Fruit fly (Drosophila melanogaster) whole organism, embryonic: Measurements from ENCODE around the gene Ubqn.

Source experiments
- Antp ChIP-seq: fragments of 200-800 bp; sonication (Bioruptor generic); optimal IDR thresholded peaks from 3 replicates; lab custom pipeline; 2016; ENCODE audit warnings: missing biosample characterization, missing genetic modification characterization
- CG10543 ChIP-seq: fragments of 200-800 bp; sonication (Bioruptor generic); optimal IDR thresholded peaks from 3 replicates; lab custom pipeline; 2017; ENCODE audit warnings: missing biosample characterization, mild to moderate bottlenecking, missing genetic modification characterization, moderate library complexity
- CG10565 ChIP-seq: fragments of 200-800 bp; sonication (Bioruptor generic); optimal IDR thresholded peaks from 3 replicates; lab custom pipeline; 2016; ENCODE audit warnings: missing biosample characterization, mild to moderate bottlenecking, missing genetic modification characterization
- CG11560 ChIP-seq: fragments of 200-800 bp; sonication (Bioruptor generic); IDR thresholded peaks from 3 replicates; pipeline ENCODE4 v1.3.6; 2022; ENCODE audit warnings: missing biosample characterization, missing genetic modification characterization
- CG12104 ChIP-seq: fragments of 200-800 bp; sonication (Bioruptor generic); optimal IDR thresholded peaks from 3 replicates; lab custom pipeline; 2016; ENCODE audit warnings: missing biosample characterization, missing genetic modification characterization
- CG12744 ChIP-seq: fragments of 200-800 bp; sonication (Bioruptor generic); optimal IDR thresholded peaks from 2 replicates; lab custom pipeline; 2016; ENCODE audit warnings: missing biosample characterization, missing genetic modification characterization
- CG14710 ChIP-seq: fragments of 200-800 bp; sonication (Bioruptor generic); optimal IDR thresholded peaks from 3 replicates; lab custom pipeline; 2019; ENCODE audit warnings: missing biosample characterization, mild to moderate bottlenecking, missing genetic modification characterization, moderate library complexity
- CG17912 ChIP-seq: fragments of 200-800 bp; sonication (Bioruptor generic); optimal IDR thresholded peaks from 2 replicates; lab custom pipeline; 2018; ENCODE audit warnings: missing biosample characterization, mild to moderate bottlenecking, missing genetic modification characterization
- CG2199 ChIP-seq: fragments of 200-800 bp; sonication (Bioruptor generic); IDR thresholded peaks from 3 replicates; pipeline ENCODE4 v1.3.6; 2022; ENCODE audit warnings: missing biosample characterization, missing genetic modification characterization
- CG3065 ChIP-seq: fragments of 200-800 bp; sonication (Bioruptor generic); optimal IDR thresholded peaks from 2 replicates; lab custom pipeline; 2016; ENCODE audit warnings: missing biosample characterization, missing genetic modification characterization
- CG32767 ChIP-seq: fragments of 200-800 bp; sonication (Bioruptor generic); IDR thresholded peaks from 2 replicates; pipeline ENCODE4 v1.3.6; 2022; ENCODE audit warnings: missing biosample characterization, missing genetic modification characterization
- CG3995 ChIP-seq: fragments of 200-800 bp; sonication (Bioruptor generic); optimal IDR thresholded peaks from 3 replicates; lab custom pipeline; 2016; ENCODE audit warnings: missing biosample characterization, missing genetic modification characterization
- CG4404 ChIP-seq: fragments of 200-800 bp; sonication (Bioruptor generic); IDR thresholded peaks from 2 replicates; pipeline ENCODE4 v1.3.6; 2022; ENCODE audit warnings: missing biosample characterization, missing genetic modification characterization
- CG4424 ChIP-seq: fragments of 200-800 bp; sonication (Bioruptor generic); optimal IDR thresholded peaks from 3 replicates; lab custom pipeline; 2016; ENCODE audit warnings: missing biosample characterization, missing genetic modification characterization
- CG5953 ChIP-seq: fragments of 200-800 bp; sonication (Bioruptor generic); IDR thresholded peaks from 2 replicates; pipeline ENCODE4 v1.3.6; 2022; ENCODE audit warnings: missing biosample characterization, missing genetic modification characterization
- CG6654 ChIP-seq: fragments of 200-800 bp; sonication (Bioruptor generic); optimal IDR thresholded peaks from 2 replicates; lab custom pipeline; 2017; ENCODE audit warnings: missing biosample characterization, mild to moderate bottlenecking, missing genetic modification characterization
- CG8281 ChIP-seq: fragments of 200-800 bp; sonication (Bioruptor generic); optimal IDR thresholded peaks from 2 replicates; lab custom pipeline; 2018; ENCODE audit warnings: missing biosample characterization, mild to moderate bottlenecking, missing genetic modification characterization, moderate library complexity
- CG8388 ChIP-seq: fragments of 200-800 bp; sonication (Bioruptor generic); optimal IDR thresholded peaks from 2 replicates; lab custom pipeline; 2019; ENCODE audit warnings: missing biosample characterization, mild to moderate bottlenecking, missing genetic modification characterization, moderate library complexity
- CG8478 ChIP-seq: fragments of >200 bp; optimal IDR thresholded peaks from 2 replicates; lab custom pipeline; 2018
- CHES-1-like ChIP-seq: fragments of 200-800 bp; sonication (Bioruptor generic); optimal IDR thresholded peaks from 2 replicates; lab custom pipeline; 2016; ENCODE audit warnings: missing biosample characterization, missing genetic modification characterization
- Dad ChIP-seq: fragments of 200-800 bp; sonication (Bioruptor generic); optimal IDR thresholded peaks from 3 replicates; lab custom pipeline; 2016; ENCODE audit warnings: missing biosample characterization, missing genetic modification characterization
- Deaf1 ChIP-seq: fragments of 200-800 bp; optimal IDR thresholded peaks from 3 replicates; lab custom pipeline; 2019; ENCODE audit warnings: missing biosample characterization, mild to moderate bottlenecking, missing genetic modification characterization, moderate library complexity
- Dll ChIP-seq: fragments of 200-800 bp; sonication (Bioruptor generic); IDR thresholded peaks from 4 replicates; pipeline ENCODE4 v1.3.6; 2022; ENCODE audit warnings: missing biosample characterization, missing genetic modification characterization; ENCODE audit not compliant: partially characterized antibody
- Eip74EF ChIP-seq, 2 experiments: fragments of 200-800 bp in 1 of 2; fragments of >200 bp in 1 of 2; sonication (Bioruptor generic) in 1 of 2; optimal IDR thresholded peaks; 2 replicates each; lab custom pipeline; 2017 to 2019; ENCODE audit warnings: missing biosample characterization in 2 of 2, missing genetic modification characterization in 2 of 2, mild to moderate bottlenecking in 1 of 2, moderate library complexity in 1 of 2
- Gug ChIP-seq: fragments of 200-800 bp; sonication (Bioruptor generic); IDR thresholded peaks from 4 replicates; pipeline ENCODE4 v1.3.6; 2022; ENCODE audit warnings: missing biosample characterization, missing genetic modification characterization
- Hr3 ChIP-seq: fragments of 200-800 bp; sonication (Bioruptor generic); optimal IDR thresholded peaks from 3 replicates; lab custom pipeline; 2016; ENCODE audit warnings: missing biosample characterization, missing genetic modification characterization
- Hr51 ChIP-seq, 2 experiments: fragments of 200-800 bp; sonication (Bioruptor generic); optimal IDR thresholded peaks; 2 replicates in 1 of 2; 3 replicates in 1 of 2; lab custom pipeline; 2016 to 2018; ENCODE audit warnings: missing biosample characterization in 2 of 2, missing genetic modification characterization in 2 of 2, mild to moderate bottlenecking in 1 of 2, moderate library complexity in 1 of 2
- Lpt ChIP-seq: fragments of >200 bp; optimal IDR thresholded peaks from 2 replicates; lab custom pipeline; 2018; ENCODE audit warnings: missing biosample characterization, missing genetic modification characterization
- NFAT ChIP-seq: fragments of 200-800 bp; sonication (Bioruptor generic); IDR thresholded peaks from 2 replicates; pipeline ENCODE4 v1.3.6; 2022; ENCODE audit warnings: missing biosample characterization, missing genetic modification characterization
- Nf-YB ChIP-seq: fragments of 200-800 bp; sonication (Bioruptor generic); optimal IDR thresholded peaks from 3 replicates; lab custom pipeline; 2019; ENCODE audit warnings: missing biosample characterization, mild to moderate bottlenecking, missing genetic modification characterization, moderate library complexity
- Opbp ChIP-seq: fragments of 200-800 bp; sonication (Bioruptor generic); IDR thresholded peaks from 3 replicates; pipeline ENCODE4 v1.3.6; 2022; ENCODE audit warnings: missing biosample characterization, missing genetic modification characterization; ENCODE audit not compliant: partially characterized antibody
- Pdp1 ChIP-seq, 2 experiments: fragments of 200-800 bp; sonication (Bioruptor generic); optimal IDR thresholded peaks; 3 replicates each; lab custom pipeline; 2016; ENCODE audit warnings: missing biosample characterization in 2 of 2, missing genetic modification characterization in 2 of 2, mild to moderate bottlenecking in 1 of 2, moderate library complexity in 1 of 2
- Scr ChIP-seq: fragments of 200-800 bp; sonication (Bioruptor generic); IDR thresholded peaks from 2 replicates; pipeline ENCODE4 v1.3.6; 2022; ENCODE audit warnings: missing biosample characterization, missing genetic modification characterization; ENCODE audit not compliant: partially characterized antibody
- chn ChIP-seq: fragments of 200-800 bp; sonication (Bioruptor generic); optimal IDR thresholded peaks from 2 replicates; lab custom pipeline; 2016; ENCODE audit warnings: missing biosample characterization, missing genetic modification characterization
- crol ChIP-seq: fragments of 200-800 bp; sonication (Bioruptor generic); IDR thresholded peaks from 2 replicates; pipeline ENCODE4 v1.3.6; 2022; ENCODE audit warnings: missing biosample characterization, missing genetic modification characterization
- fru ChIP-seq: fragments of >200 bp; optimal IDR thresholded peaks from 2 replicates; lab custom pipeline; 2017
- gcm ChIP-seq: fragments of 200-800 bp; sonication (Bioruptor generic); optimal IDR thresholded peaks from 2 replicates; lab custom pipeline; 2019; ENCODE audit warnings: missing biosample characterization, mild to moderate bottlenecking, missing genetic modification characterization, moderate library complexity
- h ChIP-seq: fragments of >200 bp; optimal IDR thresholded peaks from 2 replicates; lab custom pipeline; 2017
- prd ChIP-seq, 3 experiments: fragments of >200 bp in 2 of 3; fragments of 200-800 bp in 1 of 3; sonication (Bioruptor generic) in 1 of 3; optimal IDR thresholded peaks in 2 of 3; IDR thresholded peaks in 1 of 3; 2 replicates in 2 of 3; 3 replicates in 1 of 3; pipeline versions ENCODE4 v1.3.6 to Lab custom; 2017 to 2022; ENCODE audit warnings: missing biosample characterization in 1 of 3, missing genetic modification characterization in 1 of 3
- pros ChIP-seq: fragments of 200-800 bp; sonication (Bioruptor generic); optimal IDR thresholded peaks from 3 replicates; lab custom pipeline; 2019; ENCODE audit warnings: missing biosample characterization, mild to moderate bottlenecking, missing genetic modification characterization, moderate library complexity
- rib ChIP-seq: fragments of 200-800 bp; sonication (Bioruptor generic); IDR thresholded peaks from 2 replicates; pipeline ENCODE4 v1.3.6; 2022; ENCODE audit warnings: missing biosample characterization, missing genetic modification characterization
- row ChIP-seq: fragments of 200-800 bp; sonication (Bioruptor generic); IDR thresholded peaks from 3 replicates; pipeline ENCODE4 v1.3.6; 2022; ENCODE audit warnings: missing biosample characterization, missing genetic modification characterization
- sisA ChIP-seq: fragments of 200-800 bp; sonication (Bioruptor generic); IDR thresholded peaks from 2 replicates; pipeline ENCODE4 v1.3.6; 2022; ENCODE audit warnings: missing biosample characterization, missing genetic modification characterization
- sna ChIP-seq: fragments of 200-800 bp; sonication (Bioruptor generic); IDR thresholded peaks from 2 replicates; pipeline ENCODE4 v1.3.6; 2022; ENCODE audit warnings: missing biosample characterization, missing genetic modification characterization; ENCODE audit not compliant: partially characterized antibody
- z ChIP-seq: fragments of 200-800 bp; sonication (Bioruptor generic); IDR thresholded peaks from 3 replicates; pipeline ENCODE4 v1.3.6; 2022; ENCODE audit warnings: missing biosample characterization, missing genetic modification characterization

The Ubqn gene

DNA sequence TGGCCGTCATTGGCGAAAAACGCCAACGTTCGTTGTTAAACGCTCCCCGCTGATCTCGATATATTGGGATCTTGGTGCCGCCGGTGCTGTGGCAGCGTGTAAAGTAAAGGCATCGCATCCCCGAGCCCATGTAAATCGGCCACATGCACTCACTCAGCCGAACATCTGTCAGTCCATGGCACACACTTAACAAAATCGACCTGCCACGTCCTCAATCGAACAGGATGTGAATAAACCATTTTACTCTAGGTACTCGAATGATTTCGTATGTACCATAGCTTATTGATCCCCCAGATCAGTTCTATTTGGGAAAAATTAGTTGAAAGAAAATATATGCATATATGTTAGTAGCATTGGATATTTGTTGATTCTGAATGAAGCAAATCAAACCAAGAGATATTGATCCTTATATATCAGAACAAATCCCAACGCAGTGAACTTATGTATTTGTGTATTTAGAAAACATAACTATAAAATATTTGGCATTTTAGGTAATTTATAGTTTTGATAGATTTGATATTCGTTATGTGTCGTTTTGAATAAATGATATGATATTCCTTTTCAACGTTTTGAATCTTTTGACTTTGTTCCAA is 32.8 kb downstream of the Ubqn start (continued):
- peak; percentile 4 for TF ChIP-seq CG14710
- no peak for TF ChIP-seq CG32767 (GFP tag; lab: Robert Waterston, UW)
- no peak for TF ChIP-seq h (lab: Kevin White, UChicago)
- no peak for TF ChIP-seq Lpt (GFP tag; lab: Kevin White, UChicago)

DNA sequence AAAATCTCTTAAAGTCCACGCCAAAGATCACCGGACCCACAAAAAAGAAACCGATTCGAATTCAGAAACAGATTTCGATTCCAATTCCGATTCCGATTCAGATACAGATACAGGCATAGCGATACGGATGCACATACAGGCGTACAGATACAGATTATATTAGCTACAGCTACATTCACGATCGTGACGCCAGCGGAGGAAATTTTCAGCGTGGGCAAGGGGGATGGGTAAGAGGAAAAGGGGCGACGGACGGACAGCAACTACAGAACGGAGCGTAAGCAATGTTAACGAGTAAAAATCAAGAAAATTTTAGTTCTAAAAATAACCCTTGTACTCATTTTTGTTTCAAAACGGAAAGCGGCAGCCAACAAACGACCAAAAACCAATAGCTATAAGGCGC is 33.4 kb downstream of the Ubqn start:
- TF ChIP-seq z (GFP tag; lab: Robert Waterston, UW) (0 out of 3 replicates have a peak, but pooled peaks have one; percentile 45), Opbp (no peak), CG3065 (GFP tag; lab: Kevin White, UChicago) (no peak), Gug (GFP tag; lab: Robert Waterston, UW) (no peak), crol (peak; percentile 75; the same call in 1 of the 2 replicates), CHES-1-like (GFP tag; lab: Kevin White, UChicago) (no peak), Antp (GFP tag; lab: Kevin White, UChicago) (no peak), row (GFP tag; lab: Robert Waterston, UW) (no peak), CG2199 (GFP tag; lab: Robert Waterston, UW) (peak; percentile 54; the same call in 2 of the 3 replicates), CG10565 (no peak), chn (GFP tag; lab: Kevin White, UChicago) (no peak), rib (GFP tag; lab: Robert Waterston, UW) (no peak), CG17912 (GFP tag; lab: Kevin White, UChicago) (no peak), Deaf1 (tag; lab: Kevin White, UChicago) (peak; percentile 10), CG4424 (GFP tag; lab: Kevin White, UChicago) (no peak), Scr (no peak), Dll (GFP tag; lab: Robert Waterston, UW) (no peak), Hr3 (GFP tag; lab: Kevin White, UChicago) (no peak)

DNA sequence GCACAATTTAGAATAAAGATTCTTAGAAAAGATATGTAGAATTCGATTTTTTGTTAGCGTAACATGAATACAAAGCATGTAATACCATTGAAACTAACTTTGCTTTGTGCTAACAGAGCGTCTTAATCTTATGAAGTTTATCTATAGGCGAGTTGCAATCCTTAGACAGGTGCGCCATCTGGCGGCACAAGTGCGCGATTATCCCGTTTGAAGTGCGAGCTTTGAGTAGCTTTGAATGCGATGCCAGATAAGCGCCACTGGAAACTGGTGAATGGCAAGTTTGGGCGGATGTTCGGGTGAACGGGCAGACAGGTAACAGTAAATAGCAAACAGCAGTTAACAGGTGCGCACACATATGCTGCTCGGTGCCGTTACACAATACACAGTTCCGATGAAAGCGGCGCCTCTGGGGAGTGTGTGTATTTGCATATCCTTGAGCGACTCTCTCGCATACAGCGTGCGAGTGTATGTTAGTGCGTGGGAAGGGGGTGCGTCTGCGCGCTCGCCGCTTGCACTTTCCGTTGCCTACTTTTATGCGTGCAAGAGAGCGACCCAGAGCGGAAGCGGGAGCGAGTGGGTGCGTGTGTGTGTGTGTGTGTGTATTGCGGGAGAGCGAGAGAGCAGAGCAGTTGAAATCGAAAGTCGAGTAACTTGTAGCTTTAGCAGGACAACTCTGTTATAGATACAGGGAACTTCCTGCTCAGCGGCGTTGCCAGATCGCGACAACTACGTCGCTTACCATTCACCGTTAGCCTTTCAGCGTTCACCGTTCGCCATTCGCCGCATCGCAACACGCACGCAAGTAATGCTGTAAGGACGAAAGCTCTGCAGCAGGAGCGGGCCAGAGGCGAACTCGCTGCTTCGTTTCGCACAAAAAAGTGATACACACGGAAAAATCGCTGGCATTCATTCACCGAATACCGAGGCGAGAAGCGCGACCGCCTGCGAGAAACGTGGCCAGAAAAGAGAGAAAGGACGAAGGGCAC is 34.7 kb downstream of the Ubqn start, which contains the start of gene CG12531:
Gene CG12531, plus strand, starts transcription at position 936 of the 986 bp plus-strand sequence.
- TF ChIP-seq NFAT (GFP tag; lab: Robert Waterston, UW) (no peak), Nf-YB (GFP tag; lab: Kevin White, UChicago) (no peak), CG3995 (GFP tag; lab: Kevin White, UChicago) (peak; percentile 5), crol (peak; percentile 10; the same call in 1 of the 2 replicates), CG12744 (GFP tag; lab: Kevin White, UChicago) (no peak), sisA (GFP tag; lab: Robert Waterston, UW) (no peak), sna (GFP tag; lab: Robert Waterston, UW) (no peak), CG11560 (tag; lab: Robert Waterston, UW) (no peak), Pdp1 (GFP tag; optimal IDR thresholded peaks at IDR 0.05; lab: Kevin White, UChicago) (peak in 1 of 2 experiments; percentile 57), CG12104 (GFP tag; lab: Kevin White, UChicago) (no peak), fru (no peak), CG6654 (GFP tag; lab: Kevin White, UChicago) (no peak), Dad (GFP tag; lab: Kevin White, UChicago) (no peak), CG8478 (lab: Kevin White, UChicago) (peak; percentile 22), chn (GFP tag; lab: Kevin White, UChicago) (no peak), CG8388 (no peak), CG4404 (GFP tag; lab: Robert Waterston, UW) (no peak), CG8281 (tag; lab: Kevin White, UChicago) (no peak), Eip74EF (GFP tag; optimal IDR thresholded peaks at IDR 0.05; lab: Kevin White, UChicago) (no peak), pros (GFP tag; lab: Kevin White, UChicago) (peak; percentile 39), CG10543 (no peak), Hr51 (GFP tag; optimal IDR thresholded peaks at IDR 0.05; lab: Kevin White, UChicago) (peak in 1 of 2 experiments; percentile 12), CG5953 (GFP tag; lab: Robert Waterston, UW) (no peak), prd (optimal IDR thresholded peaks at IDR 0.05; lab: Kevin White, UChicago) (no peak), prd (GFP tag; IDR thresholded peaks at IDR 0.05; lab: Robert Waterston, UW) (no peak), gcm (no peak)
